Worm (Caenorhabditis elegans): ENCODE measurements around the gene drn-1.

Gene drn-1

ce11 chrII:5227768-5228167 is 43.9 kb downstream of the drn-1 start (continued):
- TF ChIP-seq tbx-2 (tag; optimal IDR thresholded peaks at IDR 0.05): no peak
- TF ChIP-seq mdl-1 (tag; optimal IDR thresholded peaks at IDR 0.05): no peak
- TF ChIP-seq lin-39 (tag; optimal IDR thresholded peaks at IDR 0.05): no peak
- TF ChIP-seq ama-1 (optimal IDR thresholded peaks at IDR 0.05): no peak
- peak; percentile 26 for TF ChIP-seq nfya-1 (tag; optimal IDR thresholded peaks at IDR 0.05; ENCODE audit: insufficient read depth)
- no peak for TF ChIP-seq ztf-4 (tag; optimal IDR thresholded peaks at IDR 0.05)
- no peak for TF ChIP-seq ceh-82 (tag; optimal IDR thresholded peaks at IDR 0.05)
- TF ChIP-seq unc-39 (tag; optimal IDR thresholded peaks at IDR 0.05): no peak
- TF ChIP-seq nhr-28 (tag; optimal IDR thresholded peaks at IDR 0.05): no peak

ce11 chrII:5226309-5226708 is 45.3 kb downstream of the drn-1 start:
- TF ChIP-seq elt-1 (tag; optimal IDR thresholded peaks at IDR 0.05) (no peak), daf-12 (tag; optimal IDR thresholded peaks at IDR 0.05) (no peak), hmg-11 (tag; optimal IDR thresholded peaks at IDR 0.05) (no peak), fkh-10 (GFP tag; optimal IDR thresholded peaks at IDR 0.05) (no peak), lin-15B (tag; optimal IDR thresholded peaks at IDR 0.05) (peak; percentile 59), elt-3 (tag; optimal IDR thresholded peaks at IDR 0.05) (no peak), nfya-1 (tag; optimal IDR thresholded peaks at IDR 0.05; ENCODE audit: insufficient read depth) (peak; percentile 43), lin-39 (tag; optimal IDR thresholded peaks at IDR 0.05) (peak; percentile 58), nhr-77 (tag; optimal IDR thresholded peaks at IDR 0.05) (no peak), eor-1 (tag; optimal IDR thresholded peaks at IDR 0.05) (no peak), egl-5 (tag; optimal IDR thresholded peaks at IDR 0.05) (peak; percentile 23)

ce11 chrII:5225284-5225683 is 46.4 kb downstream of the drn-1 start, which contains the start of gene dsh-1:
dsh-1 (minus strand) TSS chrII:5225384.
- no peak for TF ChIP-seq sea-2 (GFP tag; optimal IDR thresholded peaks at IDR 0.05)
- peak; percentile 25 for TF ChIP-seq hmg-11 (tag; optimal IDR thresholded peaks at IDR 0.05)

- TF ChIP-seq fkh-10 (GFP tag; optimal IDR thresholded peaks at IDR 0.05) (no peak), egl-5 (tag; optimal IDR thresholded peaks at IDR 0.05) (peak; percentile 88), mdl-1 (tag; optimal IDR thresholded peaks at IDR 0.05) (no peak), ceh-9 (tag; optimal IDR thresholded peaks at IDR 0.05) (no peak), elt-2 (tag; optimal IDR thresholded peaks at IDR 0.05) (no peak), nfya-1 (tag; optimal IDR thresholded peaks at IDR 0.05; ENCODE audit: insufficient read depth) (peak; percentile 36), nhr-67 (tag; optimal IDR thresholded peaks at IDR 0.05) (no peak), snpc-4 (tag; optimal IDR thresholded peaks at IDR 0.05) (no peak), aly-2 (tag; optimal IDR thresholded peaks at IDR 0.05) (no peak)
Observed at ce11 chrII:5222830-5223229, 48.8 kb downstream of the drn-1 start.

ce11 chrII:5220648-5221047 is 51.0 kb downstream of the drn-1 start:
- TF ChIP-seq egl-5 (tag; optimal IDR thresholded peaks at IDR 0.05) (peak; percentile 91), fkh-10 (GFP tag; optimal IDR thresholded peaks at IDR 0.05) (no peak), nfya-1 (tag; optimal IDR thresholded peaks at IDR 0.05; ENCODE audit: insufficient read depth) (no peak), nhr-12 (tag; optimal IDR thresholded peaks at IDR 0.05) (no peak)
